Worm (Caenorhabditis elegans) whole organism, L3 larva: ENCODE results near the gene C41G6.12.

Experiments used
- R02D3.7 ChIP-seq: fragments of 150-350 bp; optimal IDR thresholded peaks from 2 replicates; lab custom pipeline; 2014; ENCODE audit warnings: missing biosample characterization, missing genetic modification characterization
- mdl-1 ChIP-seq: fragments of 150-350 bp; optimal IDR thresholded peaks from 2 replicates; lab custom pipeline; 2014; ENCODE audit warnings: missing biosample characterization, missing genetic modification characterization
- nhr-11 ChIP-seq: fragments of 150-350 bp; optimal IDR thresholded peaks from 2 replicates; lab custom pipeline; 2014; ENCODE audit warnings: missing biosample characterization, missing genetic modification characterization
- nhr-237 ChIP-seq: fragments of 150-350 bp; optimal IDR thresholded peaks from 2 replicates; lab custom pipeline; 2014; ENCODE audit warnings: missing biosample characterization, missing genetic modification characterization
- nhr-76 ChIP-seq: fragments of 150-350 bp; sonication (generic microtip); optimal IDR thresholded peaks from 5 replicates; lab custom pipeline; 2014; ENCODE audit warnings: missing biosample characterization, missing genetic modification characterization
- pha-4 ChIP-seq: fragments of 150-350 bp; optimal IDR thresholded peaks from 2 replicates; lab custom pipeline; 2014; ENCODE audit warnings: missing biosample characterization, missing genetic modification reagents, missing genetic modification characterization
- pqm-1 ChIP-seq: fragments of 150-350 bp; optimal IDR thresholded peaks from 2 replicates; lab custom pipeline; 2017; ENCODE audit warnings: missing biosample characterization, missing genetic modification characterization, inconsistent platforms
- tbx-2 ChIP-seq: sonication (generic microtip); optimal IDR thresholded peaks from 2 replicates; lab custom pipeline; 2016; ENCODE audit warnings: mild to moderate bottlenecking, missing genetic modification characterization, missing compliant biosample characterization
- unc-62 ChIP-seq: fragments of 150-350 bp; sonication (generic microtip); optimal IDR thresholded peaks from 4 replicates; lab custom pipeline; 2014; ENCODE audit warnings: missing biosample characterization, missing genetic modification reagents, missing genetic modification characterization

DNA sequence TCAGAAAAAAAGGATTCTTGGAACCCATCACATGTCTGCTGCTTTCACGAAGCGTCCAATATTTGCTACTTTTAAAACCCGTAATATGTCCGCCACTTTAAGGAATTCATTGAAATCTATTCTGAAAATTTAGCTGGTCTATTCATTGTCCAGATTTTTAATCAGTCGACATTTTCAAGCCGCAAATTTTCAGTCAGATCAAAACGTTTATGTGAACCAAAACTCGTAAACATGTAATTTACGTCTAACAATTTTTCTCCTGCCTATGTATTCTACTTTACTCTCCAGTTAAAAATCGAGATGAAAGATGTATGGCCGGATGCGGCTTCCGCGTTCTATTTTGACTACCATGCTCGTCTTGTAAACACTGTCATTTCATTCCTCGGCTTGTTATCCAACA lies 9.6 kb downstream of the C41G6.12 start, which contains the start of gene srw-1:
- TF ChIP-seq unc-62 (GFP tag; lab: Kevin White, UChicago) (no peak), pqm-1 (no peak), R02D3.7 (tag; lab: Kevin White, UChicago) (no peak), nhr-11 (no peak), nhr-76 (tag; lab: Kevin White, UChicago) (no peak), mdl-1 (tag; lab: Kevin White, UChicago) (no peak), tbx-2 (tag; lab: Kevin White, UChicago) (no peak), pha-4 (no peak), nhr-237 (tag; lab: Kevin White, UChicago) (no peak)
